Fruit fly (Drosophila melanogaster): Measurements from ENCODE around the gene CG13907.

Gene CG13907

dm6 chr3L:857063-858015 is 24.5 kb downstream of the CG13907 start, which contains the start of gene dpr20:
Gene dpr20 (minus strand): TSS chr3L:857248.
- TF ChIP-seq CG16779 (tag; optimal IDR thresholded peaks at IDR 0.05), result peak; percentile 32
- TF ChIP-seq topi (GFP tag; optimal IDR thresholded peaks at IDR 0.05), result peak; percentile 75
- TF ChIP-seq acj6 (GFP tag; optimal IDR thresholded peaks at IDR 0.05), result peak; percentile 69
- peak; percentile 61 for TF ChIP-seq lz (GFP tag; optimal IDR thresholded peaks at IDR 0.05)
- TF ChIP-seq achi (GFP tag; optimal IDR thresholded peaks at IDR 0.05), result peak; percentile 78
- peak; percentile 69 for TF ChIP-seq dac (GFP tag; optimal IDR thresholded peaks at IDR 0.05)
- peak; percentile 93 for TF ChIP-seq CG11294 (GFP tag; IDR thresholded peaks at IDR 0.05)
- TF ChIP-seq Sox15 (GFP tag; optimal IDR thresholded peaks at IDR 0.05), result peak; percentile 33
- TF ChIP-seq CG6854 (GFP tag; optimal IDR thresholded peaks at IDR 0.05), result no peak
- peak; percentile 14 for TF ChIP-seq fd85E (GFP tag; optimal IDR thresholded peaks at IDR 0.05)
- TF ChIP-seq Hr39 (GFP tag; optimal IDR thresholded peaks at IDR 0.05), result peak; percentile 72
- TF ChIP-seq svp (GFP tag), result peak; percentile 71
- TF ChIP-seq CG10669 (GFP tag; optimal IDR thresholded peaks at IDR 0.05), result peak; percentile 80
- TF ChIP-seq CG6163 (GFP tag; IDR thresholded peaks at IDR 0.05), result peak; percentile 91
- peak; percentile 68 for TF ChIP-seq spab (GFP tag; optimal IDR thresholded peaks at IDR 0.05)
- TF ChIP-seq fd59A (GFP tag; optimal IDR thresholded peaks at IDR 0.05), result peak; percentile 50
- peak; percentile 76 for TF ChIP-seq pdm3 (GFP tag; optimal IDR thresholded peaks at IDR 0.05)
- no peak for TF ChIP-seq vri (GFP tag; optimal IDR thresholded peaks at IDR 0.05)
- peak; percentile 76 for TF ChIP-seq CG3032 (tag; optimal IDR thresholded peaks at IDR 0.05)
- peak; percentile 59 for TF ChIP-seq CG6792 (GFP tag; optimal IDR thresholded peaks at IDR 0.05)
- TF ChIP-seq Hr38 (GFP tag; optimal IDR thresholded peaks at IDR 0.05), result no peak
- peak; percentile 58 for TF ChIP-seq Sox102F (GFP tag; optimal IDR thresholded peaks at IDR 0.05)
- TF ChIP-seq CG8119 (GFP tag; IDR thresholded peaks at IDR 0.05), result peak; percentile 76
- TF ChIP-seq Met (GFP tag; optimal IDR thresholded peaks at IDR 0.05), result peak; percentile 65
- TF ChIP-seq fkh (GFP tag; optimal IDR thresholded peaks at IDR 0.05), result peak; percentile 8
- peak; percentile 30 for TF ChIP-seq CG8632 (GFP tag; optimal IDR thresholded peaks at IDR 0.05)
- TF ChIP-seq Ets96B (tag; optimal IDR thresholded peaks at IDR 0.05), result peak; percentile 79
- TF ChIP-seq cyc (GFP tag; optimal IDR thresholded peaks at IDR 0.05), result peak; percentile 79
- peak; percentile 96 for TF ChIP-seq eg (GFP tag; IDR thresholded peaks at IDR 0.05)
- peak; percentile 87 for TF ChIP-seq CG3919 (GFP tag; optimal IDR thresholded peaks at IDR 0.05)
- peak; percentile 64 for TF ChIP-seq CG31627 (GFP tag; optimal IDR thresholded peaks at IDR 0.05)
- TF ChIP-seq CG11902 (GFP tag; optimal IDR thresholded peaks at IDR 0.05), result peak; percentile 52
- TF ChIP-seq Eip75B (GFP tag; optimal IDR thresholded peaks at IDR 0.05), result peak; percentile 64
- peak; percentile 78 for TF ChIP-seq dsx (GFP tag; optimal IDR thresholded peaks at IDR 0.05; ENCODE audit: poor library complexity, severe bottlenecking)
- peak; percentile 77 for TF ChIP-seq CG32006 (GFP tag; optimal IDR thresholded peaks at IDR 0.05)
- TF ChIP-seq CG15336 (GFP tag; IDR thresholded peaks at IDR 0.05), result peak; percentile 86
- TF ChIP-seq net (GFP tag; optimal IDR thresholded peaks at IDR 0.05), result peak; percentile 71
- peak; percentile 37 for TF ChIP-seq Ets21C (GFP tag; optimal IDR thresholded peaks at IDR 0.05)
- peak; percentile 51 for TF ChIP-seq Smox (GFP tag; optimal IDR thresholded peaks at IDR 0.05)
- peak; percentile 36 for TF ChIP-seq CG8319 (GFP tag; optimal IDR thresholded peaks at IDR 0.05)
- TF ChIP-seq Sox14 (GFP tag; optimal IDR thresholded peaks at IDR 0.05), result peak; percentile 78
- TF ChIP-seq CG11762 (GFP tag; optimal IDR thresholded peaks at IDR 0.05; ENCODE audit: insufficient read depth), result peak; percentile 67
- TF ChIP-seq ss (GFP tag; optimal IDR thresholded peaks at IDR 0.05), result peak; percentile 54 to 79
- TF ChIP-seq Eip93F (GFP tag; optimal IDR thresholded peaks at IDR 0.05), result no peak
- peak; percentile 66 for TF ChIP-seq esn (GFP tag; optimal IDR thresholded peaks at IDR 0.05)
- peak; percentile 65 for TF ChIP-seq CG6808 (GFP tag; optimal IDR thresholded peaks at IDR 0.05)
- peak; percentile 44 for TF ChIP-seq CG34406 (GFP tag; optimal IDR thresholded peaks at IDR 0.05)
- TF ChIP-seq CG9139 (GFP tag; optimal IDR thresholded peaks at IDR 0.05), result peak; percentile 53
- TF ChIP-seq Lpt (GFP tag; optimal IDR thresholded peaks at IDR 0.05), result peak; percentile 48
- peak; percentile 83 for TF ChIP-seq CG7368 (GFP tag; optimal IDR thresholded peaks at IDR 0.05)
